Worm (Caenorhabditis elegans): Measurements from ENCODE around the gene Y105C5B.3.

- TF ChIP-seq fos-1 (tag; optimal IDR thresholded peaks at IDR 0.05) (no peak), pax-3 (tag; optimal IDR thresholded peaks at IDR 0.05) (no peak), Y116A8C.19 (tag; optimal IDR thresholded peaks at IDR 0.05; ENCODE audit: borderline replicate concordance) (no peak), nhr-19 (GFP tag; conservative IDR thresholded peaks at IDR 0.05) (no peak), ceh-90 (tag; optimal IDR thresholded peaks at IDR 0.05) (no peak), nhr-11 (tag; optimal IDR thresholded peaks at IDR 0.05) (no peak), mdl-1 (tag; optimal IDR thresholded peaks at IDR 0.05) (no peak), ztf-4 (tag; optimal IDR thresholded peaks at IDR 0.05) (no peak), lin-15B (tag; optimal IDR thresholded peaks at IDR 0.05) (no peak)
These were observed 30.9 kb upstream of the Y105C5B.3 start for ce11 chrIV:15852875-15853793.

Data from whole organism, L1 larva.